Worm (Caenorhabditis elegans) whole organism, mixed stage, embryonic: ENCODE measurements around the gene sri-40.
"Not testable (repeated sequence)": the region's sequence is repeated elsewhere in the genome, so short reads cannot be mapped to it uniquely, and the experiment has no call there.

Experiments
- bed-3 ChIP-seq: fragments of 200-800 bp; sonication (Bioruptor generic); optimal IDR thresholded peaks from 3 replicates; lab custom pipeline; 2018; ENCODE audit warnings: mild to moderate bottlenecking, missing genetic modification characterization, moderate library complexity, missing compliant biosample characterization
- ceh-43 ChIP-seq: fragments of 200-800 bp; sonication (Bioruptor generic); optimal IDR thresholded peaks from 2 replicates; lab custom pipeline; 2018; ENCODE audit warnings: mild to moderate bottlenecking, missing genetic modification characterization, moderate library complexity, missing compliant biosample characterization
- ces-1 ChIP-seq: fragments of 150-350 bp; optimal IDR thresholded peaks from 2 replicates; lab custom pipeline; 2014; ENCODE audit warnings: missing biosample characterization, missing genetic modification reagents, missing genetic modification characterization
- elt-1 ChIP-seq: sonication (generic microtip); optimal IDR thresholded peaks from 2 replicates; lab custom pipeline; 2017; ENCODE audit warnings: missing genetic modification characterization, mild to moderate bottlenecking, missing compliant biosample characterization, antibody characterized with exemption, moderate library complexity, borderline replicate concordance; ENCODE audit not compliant: insufficient read depth
- flh-1 ChIP-seq: fragments of 200-800 bp; sonication (Bioruptor generic); optimal IDR thresholded peaks from 2 replicates; lab custom pipeline; 2018; ENCODE audit warnings: mild to moderate bottlenecking, missing genetic modification characterization, moderate library complexity, missing compliant biosample characterization
- lsy-2 ChIP-seq: fragments of 150-350 bp; optimal IDR thresholded peaks from 2 replicates; lab custom pipeline; 2014; ENCODE audit warnings: missing biosample characterization, missing genetic modification characterization
- nhr-12 ChIP-seq: fragments of 150-350 bp; optimal IDR thresholded peaks from 2 replicates; lab custom pipeline; 2014; ENCODE audit warnings: missing biosample characterization, missing genetic modification characterization
- nhr-237 ChIP-seq: fragments of 150-350 bp; optimal IDR thresholded peaks from 2 replicates; lab custom pipeline; 2014; ENCODE audit warnings: missing biosample characterization, missing genetic modification characterization
- pha-4 ChIP-seq: fragments of 150-350 bp; optimal IDR thresholded peaks from 2 replicates; lab custom pipeline; 2018; ENCODE audit warnings: missing biosample characterization, missing genetic modification reagents, missing genetic modification characterization
- snpc-4 ChIP-seq: fragments of 150-350 bp; optimal IDR thresholded peaks from 2 replicates; lab custom pipeline; 2014; ENCODE audit warnings: missing biosample characterization, missing genetic modification characterization
- sptf-1 ChIP-seq: sonication (generic microtip); optimal IDR thresholded peaks from 2 replicates; lab custom pipeline; 2017; ENCODE audit warnings: mild to moderate bottlenecking, missing genetic modification characterization, moderate library complexity, missing compliant biosample characterization
- unc-62 ChIP-seq: fragments of 150-350 bp; optimal IDR thresholded peaks from 2 replicates; lab custom pipeline; 2014; ENCODE audit warnings: missing biosample characterization, missing genetic modification reagents, missing genetic modification characterization
- zip-8 ChIP-seq: fragments of 150-350 bp; optimal IDR thresholded peaks from 2 replicates; lab custom pipeline; 2014; ENCODE audit warnings: missing biosample characterization, missing genetic modification characterization
- ztf-11 ChIP-seq: fragments of 150-350 bp; optimal IDR thresholded peaks from 2 replicates; lab custom pipeline; 2014; ENCODE audit warnings: missing biosample characterization, missing genetic modification characterization

DNA sequence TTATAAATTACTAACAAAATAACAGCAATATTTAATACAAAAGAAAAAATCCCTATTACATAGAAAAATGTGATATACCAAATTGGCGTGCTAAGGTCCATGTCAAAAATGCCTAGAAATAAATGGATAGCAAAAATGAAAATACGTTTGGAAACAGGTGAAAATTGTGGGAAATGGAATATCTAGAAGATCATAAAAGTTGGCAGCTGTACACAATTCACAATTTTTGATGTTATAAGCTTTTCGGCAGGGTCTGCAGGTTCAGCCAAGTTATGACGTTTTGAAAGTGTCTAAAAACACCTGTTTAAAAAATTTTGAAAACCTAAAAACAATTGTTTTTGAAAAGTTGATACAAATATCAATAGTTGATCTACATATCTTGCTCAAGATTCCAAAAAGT, 34.9 kb upstream of the sri-40 start, which contains the start of gene sri-42:
- not testable (repeated sequence) for TF ChIP-seq elt-1 (tag; lab: Kevin White, UChicago); lsy-2 (tag; lab: Kevin White, UChicago); snpc-4 (tag; lab: Kevin White, UChicago); bed-3 (GFP tag; lab: Kevin White, UChicago); ceh-43 (GFP tag; lab: Kevin White, UChicago); ztf-11; flh-1; sptf-1; nhr-237 (tag; lab: Kevin White, UChicago); unc-62 (GFP tag; lab: Kevin White, UChicago); zip-8 (tag; lab: Kevin White, UChicago); ces-1 (GFP tag; lab: Kevin White, UChicago); pha-4 (tag; lab: Kevin White, UChicago); nhr-12 (tag; lab: Kevin White, UChicago)
